Fruit fly (Drosophila melanogaster) whole organism, embryonic: ENCODE data around the gene CG5388.

Source experiments
- CG12219 ChIP-seq: fragments of 200-800 bp; sonication (Bioruptor generic); optimal IDR thresholded peaks from 3 replicates; lab custom pipeline; 2018; ENCODE audit warnings: missing biosample characterization, mild to moderate bottlenecking, missing genetic modification characterization
- CG1233 ChIP-seq: fragments of 200-800 bp; sonication (Bioruptor generic); optimal IDR thresholded peaks from 4 replicates; lab custom pipeline; 2018; ENCODE audit warnings: missing biosample characterization, mild to moderate bottlenecking, missing genetic modification characterization
- CG12659 ChIP-seq: fragments of 200-800 bp; sonication (Bioruptor generic); optimal IDR thresholded peaks from 3 replicates; lab custom pipeline; 2017; ENCODE audit warnings: mild to moderate bottlenecking, missing biosample characterization, missing genetic modification reagents, missing genetic modification characterization
- CG12769 ChIP-seq: fragments of 200-800 bp; sonication (Bioruptor generic); optimal IDR thresholded peaks from 2 replicates; lab custom pipeline; 2019; ENCODE audit warnings: missing biosample characterization, mild to moderate bottlenecking, missing genetic modification characterization, moderate library complexity
- CG13775 ChIP-seq: fragments of 200-800 bp; sonication (Bioruptor generic); optimal IDR thresholded peaks from 3 replicates; lab custom pipeline; 2017; ENCODE audit warnings: missing biosample characterization, mild to moderate bottlenecking, missing genetic modification characterization
- CG13894 ChIP-seq: fragments of 200-800 bp; sonication (Bioruptor generic); optimal IDR thresholded peaks from 3 replicates; lab custom pipeline; 2018; ENCODE audit warnings: missing biosample characterization, mild to moderate bottlenecking, missing genetic modification characterization, moderate library complexity
- CG14014 ChIP-seq: fragments of 200-800 bp; sonication (Bioruptor generic); IDR thresholded peaks from 2 replicates; pipeline ENCODE4 v1.3.6; 2022; ENCODE audit warnings: missing biosample characterization, missing genetic modification characterization
- CG15011 ChIP-seq: fragments of 200-800 bp; sonication (Bioruptor generic); optimal IDR thresholded peaks from 3 replicates; lab custom pipeline; 2018; ENCODE audit warnings: missing biosample characterization, mild to moderate bottlenecking, missing genetic modification characterization
- CG16779 ChIP-seq: fragments of 200-800 bp; sonication (Bioruptor generic); IDR thresholded peaks from 2 replicates; pipeline ENCODE4 v1.3.6; 2022; ENCODE audit warnings: missing biosample characterization, missing genetic modification characterization
- CG2120 ChIP-seq: fragments of 200-800 bp; sonication (Bioruptor generic); optimal IDR thresholded peaks from 3 replicates; lab custom pipeline; 2016; ENCODE audit warnings: missing biosample characterization, missing genetic modification characterization
- CG2875 ChIP-seq: fragments of 200-800 bp; sonication (Bioruptor generic); optimal IDR thresholded peaks from 2 replicates; lab custom pipeline; 2017; ENCODE audit warnings: missing biosample characterization, mild to moderate bottlenecking, missing genetic modification characterization, missing genetic modification reagents
- CG6654 ChIP-seq: fragments of 200-800 bp; sonication (Bioruptor generic); optimal IDR thresholded peaks from 2 replicates; lab custom pipeline; 2017; ENCODE audit warnings: missing biosample characterization, mild to moderate bottlenecking, missing genetic modification characterization
- CG9727 ChIP-seq: fragments of 200-800 bp; sonication (Bioruptor generic); optimal IDR thresholded peaks from 3 replicates; lab custom pipeline; 2017; ENCODE audit warnings: missing biosample characterization, mild to moderate bottlenecking, missing genetic modification characterization
- Dip2 ChIP-seq: fragments of 200-800 bp; sonication (Bioruptor generic); IDR thresholded peaks from 2 replicates; pipeline ENCODE4 v1.3.6; 2022; ENCODE audit warnings: missing biosample characterization, missing genetic modification characterization
- Lhr ChIP-seq: fragments of 200-800 bp; sonication (Bioruptor generic); optimal IDR thresholded peaks from 3 replicates; lab custom pipeline; 2017; ENCODE audit warnings: mild to moderate bottlenecking, missing biosample characterization, missing genetic modification reagents, missing genetic modification characterization
- Myb ChIP-seq: fragments of 200-800 bp; sonication (Bioruptor generic); optimal IDR thresholded peaks from 2 replicates; lab custom pipeline; 2016; ENCODE audit warnings: missing biosample characterization, missing genetic modification characterization
- Pdp1 ChIP-seq, 2 experiments: fragments of 200-800 bp; sonication (Bioruptor generic); optimal IDR thresholded peaks; 3 replicates each; lab custom pipeline; 2016; ENCODE audit warnings: missing biosample characterization in 2 of 2, missing genetic modification characterization in 2 of 2, mild to moderate bottlenecking in 1 of 2, moderate library complexity in 1 of 2
- Poxn ChIP-seq: fragments of 200-800 bp; sonication (Bioruptor generic); IDR thresholded peaks from 2 replicates; pipeline ENCODE4 v1.3.6; 2022; ENCODE audit warnings: missing biosample characterization, missing genetic modification characterization
- Scr ChIP-seq: fragments of 200-800 bp; sonication (Bioruptor generic); IDR thresholded peaks from 2 replicates; pipeline ENCODE4 v1.3.6; 2022; ENCODE audit warnings: missing biosample characterization, missing genetic modification characterization; ENCODE audit not compliant: partially characterized antibody
- Sox102F ChIP-seq: fragments of 200-800 bp; sonication (Bioruptor generic); optimal IDR thresholded peaks from 2 replicates; lab custom pipeline; 2018; ENCODE audit warnings: missing biosample characterization, mild to moderate bottlenecking, missing genetic modification characterization, moderate library complexity
- ase ChIP-seq: fragments of 200-800 bp; sonication (Bioruptor generic); IDR thresholded peaks from 3 replicates; pipeline ENCODE4 v1.3.6; 2022; ENCODE audit warnings: missing biosample characterization, missing genetic modification characterization
- ato ChIP-seq: fragments of 200-800 bp; sonication (Bioruptor generic); IDR thresholded peaks from 2 replicates; pipeline ENCODE4 v1.3.6; 2022; ENCODE audit warnings: missing biosample characterization, missing genetic modification characterization; ENCODE audit not compliant: partially characterized antibody
- chinmo ChIP-seq: fragments of 200-800 bp; sonication (Bioruptor generic); IDR thresholded peaks from 4 replicates; pipeline ENCODE4 v1.3.6; 2022; ENCODE audit warnings: missing biosample characterization, missing genetic modification characterization; ENCODE audit not compliant: partially characterized antibody
- ci ChIP-seq: fragments of 200-800 bp; sonication (Bioruptor generic); IDR thresholded peaks from 3 replicates; pipeline ENCODE4 v1.3.6; 2022; ENCODE audit warnings: missing biosample characterization, missing genetic modification characterization
- croc ChIP-seq: fragments of 200-800 bp; sonication (Bioruptor generic); conservative IDR thresholded peaks from 3 replicates; pipeline ENCODE4 v1.3.6; 2022; ENCODE audit warnings: missing biosample characterization, missing genetic modification characterization
- crol ChIP-seq: fragments of 200-800 bp; sonication (Bioruptor generic); IDR thresholded peaks from 2 replicates; pipeline ENCODE4 v1.3.6; 2022; ENCODE audit warnings: missing biosample characterization, missing genetic modification characterization
- dati ChIP-seq: fragments of 200-800 bp; sonication (Bioruptor generic); IDR thresholded peaks from 2 replicates; pipeline ENCODE4 v1.3.6; 2022; ENCODE audit warnings: missing biosample characterization, missing genetic modification characterization
- eve ChIP-seq, 2 experiments: fragments of >200 bp; optimal IDR thresholded peaks; 2 replicates each; lab custom pipeline; 2017; ENCODE audit warnings: missing biosample characterization in 2 of 2, missing genetic modification characterization in 2 of 2
- grn ChIP-seq: fragments of 200-800 bp; sonication (Bioruptor generic); optimal IDR thresholded peaks from 3 replicates; lab custom pipeline; 2017; ENCODE audit warnings: missing biosample characterization, missing genetic modification characterization
- klu ChIP-seq: fragments of 200-800 bp; sonication (Bioruptor generic); IDR thresholded peaks from 2 replicates; pipeline ENCODE4 v1.3.6; 2022; ENCODE audit warnings: missing biosample characterization, missing genetic modification characterization
- lola ChIP-seq, 3 experiments: fragments of >200 bp in 2 of 3; fragments of 200-800 bp in 1 of 3; sonication (Bioruptor generic) in 1 of 3; optimal IDR thresholded peaks; 2 replicates each; lab custom pipeline; 2017 to 2019; ENCODE audit warnings: missing biosample characterization in 3 of 3, missing genetic modification characterization in 3 of 3, mild to moderate bottlenecking in 1 of 3, moderate library complexity in 1 of 3
- luna ChIP-seq: fragments of 200-800 bp; sonication (Bioruptor generic); optimal IDR thresholded peaks from 2 replicates; lab custom pipeline; 2016; ENCODE audit warnings: missing biosample characterization, missing genetic modification characterization
- nmo ChIP-seq: fragments of 200-800 bp; sonication (Bioruptor generic); optimal IDR thresholded peaks from 2 replicates; lab custom pipeline; 2018; ENCODE audit warnings: missing biosample characterization, mild to moderate bottlenecking, missing genetic modification characterization, moderate library complexity
- ssp ChIP-seq: fragments of 200-800 bp; sonication (Bioruptor generic); IDR thresholded peaks from 2 replicates; pipeline ENCODE4 v1.3.6; 2022; ENCODE audit warnings: missing biosample characterization, missing genetic modification characterization
- usp ChIP-seq: fragments of >200 bp; optimal IDR thresholded peaks from 2 replicates; lab custom pipeline; 2017; ENCODE audit warnings: missing biosample characterization, missing genetic modification characterization

The CG5388 gene

dm6 chr3R:22339510-22339909 lies 597 bp downstream of the CG5388 start (continued):
- TF ChIP-seq dati = no peak
- TF ChIP-seq CG9727 (GFP tag; lab: Kevin White, UChicago) = peak; percentile 17
- peak; percentile 12 for TF ChIP-seq Sox102F (GFP tag; lab: Kevin White, UChicago)

dm6 chr3R:22334050-22334449 lies 6.1 kb downstream of the CG5388 start, which contains the start of gene CG5391:
Gene CG5391, minus strand, starts transcription at chr3R:22334150.
- TF ChIP-seq CG6654 (GFP tag; lab: Kevin White, UChicago) (no peak), ci (GFP tag; lab: Robert Waterston, UW) (no peak), CG14014 (GFP tag; lab: Robert Waterston, UW) (no peak), luna (GFP tag; lab: Kevin White, UChicago) (no peak), ato (GFP tag; lab: Robert Waterston, UW) (no peak), Lhr (GFP tag; lab: Kevin White, UChicago) (no peak), Myb (no peak), ase (GFP tag; lab: Robert Waterston, UW) (no peak), CG1233 (no peak), CG12219 (GFP tag; lab: Kevin White, UChicago) (no peak), klu (GFP tag; lab: Robert Waterston, UW) (no peak), grn (no peak), Poxn (GFP tag; lab: Robert Waterston, UW) (no peak), CG13775 (GFP tag; lab: Kevin White, UChicago) (no peak), lola (GFP tag; optimal IDR thresholded peaks at IDR 0.05; lab: Kevin White, UChicago) (no peak), eve (GFP tag; optimal IDR thresholded peaks at IDR 0.05; lab: Kevin White, UChicago) (no peak), croc (GFP tag; lab: Robert Waterston, UW) (no peak), Scr (GFP tag; lab: Robert Waterston, UW) (no peak), ssp (no peak)

DNA sequence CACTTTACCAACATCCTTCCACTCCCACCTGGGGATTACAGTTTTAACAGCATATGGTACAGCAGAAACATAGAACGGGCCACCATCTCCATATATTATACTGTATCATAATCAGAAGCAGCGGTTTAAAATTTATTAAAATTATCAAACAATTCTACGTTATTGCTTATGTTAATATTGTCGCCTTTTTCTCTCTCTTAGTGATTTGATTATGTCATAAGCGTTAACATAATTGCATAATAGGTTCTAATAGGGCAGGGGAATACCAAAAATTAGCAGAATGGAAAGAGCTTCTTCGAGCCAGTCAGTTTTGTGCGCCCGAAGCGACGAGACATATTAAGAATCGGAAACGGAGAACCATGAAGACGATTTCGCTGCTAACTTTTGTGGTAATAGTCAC lies 8.4 kb downstream of the CG5388 start, which contains the start of gene CG13862:
Gene CG13862, plus strand, starts transcription at position 301 of the 400 bp plus-strand sequence.
- TF ChIP-seq CG2120 (GFP tag; lab: Kevin White, UChicago) = no peak
- no peak for TF ChIP-seq CG15011 (GFP tag; lab: Kevin White, UChicago)
- no peak for TF ChIP-seq CG16779 (GFP tag; lab: Robert Waterston, UW)
- TF ChIP-seq CG12769 = peak; percentile 13
- 0 out of 4 replicates have a peak, but pooled peaks have one; percentile 44 for TF ChIP-seq chinmo (GFP tag; lab: Robert Waterston, UW)
- no peak for TF ChIP-seq crol (GFP tag; lab: Robert Waterston, UW)
- no peak for TF ChIP-seq CG12659 (GFP tag; lab: Kevin White, UChicago)
- TF ChIP-seq nmo (GFP tag; lab: Kevin White, UChicago) = no peak
- no peak for TF ChIP-seq usp
- TF ChIP-seq CG13894 (tag; lab: Kevin White, UChicago) = peak; percentile 70
- no peak for TF ChIP-seq Dip2
- TF ChIP-seq Pdp1 (GFP tag; optimal IDR thresholded peaks at IDR 0.05; lab: Kevin White, UChicago) = peak in 1 of 2 experiments; percentile 55
- peak; percentile 16 for TF ChIP-seq CG6654 (GFP tag; lab: Kevin White, UChicago)
- no peak for TF ChIP-seq CG2875 (GFP tag; lab: Kevin White, UChicago)
